Worm (Caenorhabditis elegans): ENCODE measurements around the gene snu-23.

DNA sequence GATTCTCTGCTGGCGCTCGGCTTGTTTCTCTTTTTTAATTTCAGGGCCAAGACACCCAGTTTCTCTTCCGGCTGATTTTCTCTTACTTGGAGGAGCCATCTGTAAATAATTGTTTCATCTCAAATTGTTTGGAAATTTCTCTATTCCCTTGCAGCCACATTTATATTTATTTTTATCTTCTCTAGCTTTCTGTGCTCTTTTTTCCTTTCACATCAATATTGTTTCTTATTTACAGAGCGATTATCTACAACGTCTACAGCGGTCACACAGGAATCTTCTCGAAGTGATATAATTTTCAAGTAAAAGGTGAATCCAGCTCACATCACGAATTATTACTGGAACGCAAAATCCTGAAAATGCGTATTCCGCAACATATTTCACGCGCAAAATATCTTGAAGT lies 3.0 kb upstream of the snu-23 start, which contains the start of the genes ZK686.6 and ZK686.1:
- TF ChIP-seq ceh-39 (tag; optimal IDR thresholded peaks at IDR 0.05) = no peak
- no peak for TF ChIP-seq nhr-12 (tag; optimal IDR thresholded peaks at IDR 0.05)
- no peak for TF ChIP-seq ces-1 (GFP tag; optimal IDR thresholded peaks at IDR 0.05)
- TF ChIP-seq nhr-237 (tag; optimal IDR thresholded peaks at IDR 0.05) = no peak
- no peak for TF ChIP-seq unc-62 (GFP tag; optimal IDR thresholded peaks at IDR 0.05)
- TF ChIP-seq lin-13 (tag; optimal IDR thresholded peaks at IDR 0.05) = no peak
